Worm (Caenorhabditis elegans): ENCODE measurements around the gene B0563.7.

DNA sequence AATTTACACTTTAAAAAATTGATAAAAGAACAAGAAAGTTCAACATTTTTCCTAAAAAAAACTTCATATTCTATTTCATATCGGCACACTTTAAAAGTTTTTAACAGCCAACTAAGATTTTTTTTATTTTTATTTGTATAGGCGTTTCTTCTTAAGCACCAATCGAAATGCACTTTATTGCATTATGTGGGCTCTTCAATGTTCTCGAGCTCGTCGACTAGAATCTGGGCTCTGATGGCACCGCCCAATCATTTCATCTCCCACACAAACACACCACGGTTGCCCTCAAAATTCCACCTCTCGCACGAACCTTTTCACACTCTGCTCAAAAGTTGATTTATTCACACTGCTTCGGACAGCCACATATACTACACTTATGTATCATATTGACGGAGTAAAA is 16.7 kb downstream of the B0563.7 start, which contains the start of gene B0563.6:
- no peak for TF ChIP-seq ztf-11 (tag; optimal IDR thresholded peaks at IDR 0.05)
- TF ChIP-seq nhr-2 (tag; optimal IDR thresholded peaks at IDR 0.05): no peak
- TF ChIP-seq sptf-1 (tag; optimal IDR thresholded peaks at IDR 0.05): no peak
- no peak for TF ChIP-seq unc-62 (GFP tag; optimal IDR thresholded peaks at IDR 0.05)
- no peak for TF ChIP-seq ces-1 (GFP tag; optimal IDR thresholded peaks at IDR 0.05)
- TF ChIP-seq pha-4 (tag; optimal IDR thresholded peaks at IDR 0.05): no peak
- TF ChIP-seq blmp-1 (tag; optimal IDR thresholded peaks at IDR 0.05): no peak
- TF ChIP-seq ceh-43 (GFP tag; optimal IDR thresholded peaks at IDR 0.05): no peak
- no peak for TF ChIP-seq unc-39 (tag; optimal IDR thresholded peaks at IDR 0.05)
